Worm (Caenorhabditis elegans) whole organism, late embryonic: ENCODE data around the gene npr-43.
A peak's percentile ranks its signal among the peaks of the same experiment; 100 is the strongest.

Experiments used
- C08G9.2 ChIP-seq: sonication (generic microtip); optimal IDR thresholded peaks from 2 replicates; lab custom pipeline; 2016; ENCODE audit warnings: mild to moderate bottlenecking, missing genetic modification characterization, moderate library complexity, missing compliant biosample characterization
- C38D4.7 ChIP-seq: fragments of 200-800 bp; sonication (Bioruptor generic); optimal IDR thresholded peaks from 2 replicates; lab custom pipeline; 2018; ENCODE audit warnings: mild to moderate bottlenecking, missing genetic modification characterization, moderate library complexity, missing compliant biosample characterization
- T23F11.4 ChIP-seq: fragments of 200-800 bp; sonication (Bioruptor generic); optimal IDR thresholded peaks from 2 replicates; lab custom pipeline; 2018; ENCODE audit warnings: mild to moderate bottlenecking, missing genetic modification characterization, missing compliant biosample characterization
- ama-1 ChIP-seq: fragments of 150-350 bp; optimal IDR thresholded peaks from 2 replicates; lab custom pipeline; 2014
- ceh-14 ChIP-seq: sonication (generic microtip); optimal IDR thresholded peaks from 2 replicates; lab custom pipeline; 2016; ENCODE audit warnings: missing genotype, missing genetic modification characterization, missing compliant biosample characterization
- ceh-18 ChIP-seq: sonication (generic microtip); optimal IDR thresholded peaks from 2 replicates; lab custom pipeline; 2016; ENCODE audit warnings: missing genetic modification characterization, missing compliant biosample characterization
- ceh-31 ChIP-seq: sonication (generic microtip); optimal IDR thresholded peaks from 2 replicates; lab custom pipeline; 2016; ENCODE audit warnings: missing genetic modification characterization, missing compliant biosample characterization
- ceh-34 ChIP-seq: sonication (generic microtip); optimal IDR thresholded peaks from 2 replicates; lab custom pipeline; 2016; ENCODE audit warnings: mild to moderate bottlenecking, missing genetic modification characterization, missing compliant biosample characterization
- ceh-48 ChIP-seq: sonication (generic microtip); optimal IDR thresholded peaks from 2 replicates; lab custom pipeline; 2016; ENCODE audit warnings: missing genetic modification characterization, inconsistent platforms, missing compliant biosample characterization
- ceh-6 ChIP-seq: fragments of 200-800 bp; sonication (Bioruptor generic); optimal IDR thresholded peaks from 2 replicates; lab custom pipeline; 2018; ENCODE audit warnings: mild to moderate bottlenecking, missing genetic modification characterization, missing compliant biosample characterization
- dmd-4 ChIP-seq: sonication (generic microtip); optimal IDR thresholded peaks from 2 replicates; lab custom pipeline; 2016; ENCODE audit warnings: borderline replicate concordance, missing genetic modification characterization, missing compliant biosample characterization
- dve-1 ChIP-seq: sonication (generic microtip); optimal IDR thresholded peaks from 2 replicates; lab custom pipeline; 2017; ENCODE audit warnings: antibody characterized with exemption, mild to moderate bottlenecking, missing genetic modification characterization, missing compliant biosample characterization
- elt-2 ChIP-seq: sonication (generic microtip); optimal IDR thresholded peaks from 2 replicates; lab custom pipeline; 2016; ENCODE audit warnings: missing genetic modification reagents, missing genetic modification characterization, missing compliant biosample characterization
- fax-1 ChIP-seq: sonication (generic microtip); optimal IDR thresholded peaks from 2 replicates; lab custom pipeline; 2016; ENCODE audit warnings: missing genotype, missing genetic modification characterization, missing compliant biosample characterization
- fkh-6 ChIP-seq: sonication (generic microtip); optimal IDR thresholded peaks from 2 replicates; lab custom pipeline; 2016; ENCODE audit warnings: missing genetic modification characterization, missing compliant biosample characterization
- hlh-13 ChIP-seq: fragments of 200-800 bp; sonication (Bioruptor generic); optimal IDR thresholded peaks from 2 replicates; lab custom pipeline; 2018; ENCODE audit warnings: mild to moderate bottlenecking, missing genetic modification characterization, missing compliant biosample characterization
- hlh-15 ChIP-seq: sonication (generic microtip); optimal IDR thresholded peaks from 2 replicates; lab custom pipeline; 2016; ENCODE audit warnings: missing genetic modification characterization, missing compliant biosample characterization
- hlh-30 ChIP-seq: sonication (generic microtip); optimal IDR thresholded peaks from 2 replicates; lab custom pipeline; 2017; ENCODE audit warnings: antibody characterized with exemption, missing genetic modification characterization, missing compliant biosample characterization; ENCODE audit not compliant: insufficient read depth
- hlh-6 ChIP-seq: sonication (generic microtip); optimal IDR thresholded peaks from 2 replicates; lab custom pipeline; 2016; ENCODE audit warnings: missing genotype, missing genetic modification characterization, missing compliant biosample characterization
- lim-6 ChIP-seq: sonication (generic microtip); optimal IDR thresholded peaks from 2 replicates; lab custom pipeline; 2016; ENCODE audit warnings: missing genetic modification characterization, missing compliant biosample characterization
- nfya-1 ChIP-seq: sonication (generic microtip); optimal IDR thresholded peaks from 2 replicates; lab custom pipeline; 2017; ENCODE audit warnings: missing genetic modification characterization, mild to moderate bottlenecking, missing compliant biosample characterization, antibody characterized with exemption, moderate library complexity
- pag-3 ChIP-seq: sonication (generic microtip); optimal IDR thresholded peaks from 2 replicates; lab custom pipeline; 2016; ENCODE audit warnings: missing compliant biosample characterization, missing genetic modification characterization, borderline replicate concordance
- pat-9 ChIP-seq: fragments of 200-800 bp; sonication (Bioruptor generic); optimal IDR thresholded peaks from 2 replicates; lab custom pipeline; 2018; ENCODE audit warnings: mild to moderate bottlenecking, missing genetic modification characterization, moderate library complexity, missing compliant biosample characterization
- pros-1 ChIP-seq: fragments of 150-350 bp; optimal IDR thresholded peaks from 2 replicates; lab custom pipeline; 2014; ENCODE audit warnings: missing biosample characterization, missing genetic modification reagents, missing genetic modification characterization
- rnt-1 ChIP-seq: sonication (generic microtip); optimal IDR thresholded peaks from 2 replicates; lab custom pipeline; 2016; ENCODE audit warnings: missing genetic modification characterization, missing compliant biosample characterization
- sdc-2 ChIP-seq: sonication (generic microtip); optimal IDR thresholded peaks from 2 replicates; lab custom pipeline; 2016; ENCODE audit warnings: missing genotype, missing genetic modification characterization, missing compliant biosample characterization
- sox-2 ChIP-seq: fragments of 200-800 bp; sonication (Bioruptor generic); IDR thresholded peaks from 2 replicates; pipeline ENCODE4 v1.3.6; 2022; ENCODE audit warnings: missing genetic modification reagents, missing genetic modification characterization, missing compliant biosample characterization
- sox-4 ChIP-seq: sonication (generic microtip); optimal IDR thresholded peaks from 2 replicates; lab custom pipeline; 2017; ENCODE audit warnings: mild to moderate bottlenecking, missing genetic modification characterization, inconsistent platforms, missing compliant biosample characterization
- syd-9 ChIP-seq: sonication (generic microtip); optimal IDR thresholded peaks from 2 replicates; lab custom pipeline; 2016; ENCODE audit warnings: mild to moderate bottlenecking, missing genetic modification characterization, moderate library complexity, missing compliant biosample characterization
- tbx-2 ChIP-seq: sonication (generic microtip); optimal IDR thresholded peaks from 2 replicates; lab custom pipeline; 2016; ENCODE audit warnings: missing genetic modification characterization, missing compliant biosample characterization
- tbx-7 ChIP-seq: sonication (generic microtip); optimal IDR thresholded peaks from 2 replicates; lab custom pipeline; 2016; ENCODE audit warnings: missing genotype, missing genetic modification characterization, missing compliant biosample characterization
- unc-3 ChIP-seq, 2 experiments: fragments of 200-800 bp in 1 of 2; sonication (Bioruptor generic) in 1 of 2; sonication (generic microtip) in 1 of 2; conservative IDR thresholded peaks in 1 of 2; optimal IDR thresholded peaks in 1 of 2; 2 replicates each; pipeline versions ENCODE4 v1.3.6 to Lab custom; 2016 to 2022; ENCODE audit warnings: missing compliant biosample characterization in 2 of 2, missing genetic modification characterization in 2 of 2, missing genetic modification reagents in 1 of 2
- unc-42 ChIP-seq: sonication (generic microtip); optimal IDR thresholded peaks from 2 replicates; lab custom pipeline; 2016; ENCODE audit warnings: missing genotype, missing genetic modification characterization, missing compliant biosample characterization
- unc-55 ChIP-seq: sonication (generic microtip); optimal IDR thresholded peaks from 2 replicates; lab custom pipeline; 2017; ENCODE audit warnings: missing biosample characterization, missing genetic modification reagents, missing genetic modification characterization

The npr-43 gene

ce11 chrV:14357347-14357746 lies 21.5 kb downstream of the npr-43 start:
- peak; percentile 65 for TF ChIP-seq nfya-1 (tag; lab: Kevin White, UChicago)

DNA sequence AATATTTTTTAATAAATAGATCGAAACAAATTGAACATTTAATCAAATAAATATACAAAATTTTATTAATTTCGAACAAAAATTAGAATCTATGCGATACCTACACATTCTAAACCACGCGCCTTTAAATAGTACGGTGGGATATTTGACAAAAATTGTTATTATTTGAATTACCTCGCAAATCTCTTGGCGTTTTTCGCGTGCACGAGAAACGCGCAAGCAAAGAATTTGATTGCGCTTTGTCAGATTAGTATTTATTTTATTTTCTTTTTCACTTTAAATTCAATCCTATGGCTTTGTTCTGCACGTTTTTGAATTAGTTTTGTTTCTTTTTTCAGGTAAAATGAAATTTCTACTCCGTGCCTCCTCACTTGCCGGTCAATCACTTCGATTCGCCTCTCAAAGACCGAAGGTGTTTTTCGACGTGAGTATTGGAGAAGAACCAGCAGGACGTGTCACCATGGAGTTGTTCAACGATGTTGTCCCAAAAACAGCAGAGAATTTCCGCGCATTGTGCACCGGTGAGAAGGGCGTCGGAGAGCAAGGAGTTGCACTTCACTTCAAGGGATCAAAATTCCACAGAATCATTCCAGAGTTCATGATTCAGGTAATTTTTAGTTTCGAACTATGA lies 23.0 kb downstream of the npr-43 start, which contains the start of gene cyn-1:
cyn-1 (plus strand) TSS at position 339 of the 631 bp plus-strand sequence.
- TF ChIP-seq hlh-30 (tag; lab: Kevin White, UChicago), result no peak
- TF ChIP-seq ceh-14 (tag; lab: Kevin White, UChicago), result no peak
- TF ChIP-seq ceh-48 (tag; lab: Kevin White, UChicago), result peak; percentile 28
- peak; percentile 51 for TF ChIP-seq unc-42 (tag; lab: Kevin White, UChicago)
- peak; percentile 52 for TF ChIP-seq ceh-31 (tag; lab: Kevin White, UChicago)
- TF ChIP-seq pag-3, result no peak
- peak; percentile 33 for TF ChIP-seq ceh-18 (tag; lab: Kevin White, UChicago)
- peak; percentile 10 for TF ChIP-seq dve-1 (tag; lab: Kevin White, UChicago)
- peak; percentile 35 for TF ChIP-seq ceh-34 (tag; lab: Kevin White, UChicago)
- TF ChIP-seq tbx-2 (tag; lab: Kevin White, UChicago), result peak; percentile 25
- TF ChIP-seq nfya-1 (tag; lab: Kevin White, UChicago), result peak; percentile 81
- TF ChIP-seq, all 69 proteins: peak for 8

DNA sequence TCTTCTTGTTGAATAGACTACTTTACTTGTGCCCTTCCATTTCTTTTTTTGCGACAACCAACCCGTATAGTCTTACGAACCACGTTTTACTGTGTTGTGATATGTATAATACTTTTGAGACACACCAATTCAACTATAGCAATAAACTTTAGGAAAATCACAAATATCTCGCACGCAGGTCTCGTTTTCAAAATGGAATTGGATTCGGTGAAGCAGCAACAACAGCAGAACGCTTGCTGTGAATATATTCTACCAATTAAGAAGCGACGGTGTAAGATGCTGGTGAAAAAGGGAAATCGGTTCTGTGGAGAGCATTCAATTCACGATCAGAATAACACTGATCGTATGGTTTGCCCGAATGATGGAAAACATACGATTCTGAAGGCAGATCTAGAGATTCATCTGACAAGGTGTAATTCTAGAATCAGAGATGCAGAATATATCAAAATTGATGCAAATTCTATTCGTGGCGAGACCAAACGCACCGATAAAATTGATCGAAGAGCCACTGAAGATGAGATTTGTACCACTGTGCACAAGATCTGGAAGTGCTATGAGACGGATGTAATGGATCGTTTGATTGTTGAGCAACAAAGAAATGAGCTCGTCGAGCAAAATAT lies 24.5 kb downstream of the npr-43 start, which contains the start of gene Y49A3A.3:
Y49A3A.3 (plus strand) TSS at position 153 of the 620 bp plus-strand sequence.
- TF ChIP-seq ama-1 (lab: Kevin White, UChicago), result peak; percentile 52
- no peak for TF ChIP-seq rnt-1

ce11 chrV:14352032-14352431 lies 26.9 kb downstream of the npr-43 start:
- TF ChIP-seq ceh-34 (tag; lab: Kevin White, UChicago) (no peak), C38D4.7 (no peak), dmd-4 (tag; lab: Kevin White, UChicago) (no peak), syd-9 (no peak), tbx-7 (tag; lab: Kevin White, UChicago) (no peak), pat-9 (tag; lab: Kevin White, UChicago) (no peak), unc-55 (no peak), unc-3 (GFP tag; conservative IDR thresholded peaks at IDR 0.05; lab: Robert Waterston, UW) (no peak), unc-3 (tag; optimal IDR thresholded peaks at IDR 0.05; lab: Kevin White, UChicago) (no peak), hlh-30 (tag; lab: Kevin White, UChicago) (no peak), hlh-13 (GFP tag; lab: Kevin White, UChicago) (no peak), C08G9.2 (tag; lab: Kevin White, UChicago) (no peak), fax-1 (tag; lab: Kevin White, UChicago) (no peak)
- TF ChIP-seq, all 69 proteins: peak for 0

DNA sequence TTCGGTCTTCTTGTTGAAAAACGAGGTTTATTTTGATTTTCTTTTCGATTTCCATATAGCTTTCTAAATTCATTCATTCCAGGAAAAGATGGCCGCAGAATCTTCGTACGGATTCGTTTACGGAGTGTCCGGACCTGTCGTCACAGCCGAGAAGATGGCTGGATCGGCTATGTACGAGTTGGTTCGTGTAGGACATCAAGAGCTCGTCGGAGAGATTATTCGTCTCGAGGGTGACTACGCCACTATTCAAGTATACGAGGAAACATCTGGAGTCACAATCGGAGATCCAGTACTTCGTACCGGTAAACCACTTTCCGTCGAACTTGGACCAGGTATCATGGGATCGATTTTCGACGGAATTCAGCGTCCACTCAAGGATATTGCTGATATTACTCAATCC lies 27.3 kb downstream of the npr-43 start, which contains the start of gene vha-13:
vha-13 (plus strand) TSS at position 81 of the 400 bp plus-strand sequence.
- no peak for TF ChIP-seq T23F11.4
- no peak for TF ChIP-seq sdc-2
- TF ChIP-seq fkh-6 (tag; lab: Kevin White, UChicago), result no peak
- TF ChIP-seq hlh-6, result no peak
- TF ChIP-seq ceh-6, result no peak
- TF ChIP-seq hlh-30 (tag; lab: Kevin White, UChicago), result no peak
- no peak for TF ChIP-seq pros-1 (tag; lab: Kevin White, UChicago)
- no peak for TF ChIP-seq unc-3 (GFP tag; conservative IDR thresholded peaks at IDR 0.05; lab: Robert Waterston, UW)
- TF ChIP-seq unc-3 (tag; optimal IDR thresholded peaks at IDR 0.05; lab: Kevin White, UChicago), result no peak
- TF ChIP-seq lim-6, result no peak
- no peak for TF ChIP-seq elt-2 (tag; lab: Kevin White, UChicago)
- TF ChIP-seq hlh-15 (tag; lab: Kevin White, UChicago), result no peak
- TF ChIP-seq sox-2, result no peak
- TF ChIP-seq sox-4, result no peak
- TF ChIP-seq, all 69 proteins: peak for 0
